Worm (Caenorhabditis elegans): ENCODE data around the gene chil-9.

The chil-9 gene

ce11 chrII:9807519-9807972, 37.6 kb downstream of the chil-9 start, which contains the start of gene cyp-13A8 (continued):
- no peak for TF ChIP-seq nhr-48 (tag; optimal IDR thresholded peaks at IDR 0.05)
- no peak for TF ChIP-seq spr-3 (GFP tag; optimal IDR thresholded peaks at IDR 0.05)
- no peak for TF ChIP-seq T20F7.1 (GFP tag; optimal IDR thresholded peaks at IDR 0.05)
- TF ChIP-seq ceh-20 (GFP tag; IDR thresholded peaks at IDR 0.05) = no peak
- no peak for TF ChIP-seq ceh-32 (tag; optimal IDR thresholded peaks at IDR 0.05; ENCODE audit: poor library complexity)
- no peak for TF ChIP-seq lir-3 (tag; optimal IDR thresholded peaks at IDR 0.05)
- peak; percentile 90 for TF ChIP-seq dmd-6 (GFP tag; IDR thresholded peaks at IDR 0.05)
- no peak for TF ChIP-seq F10B5.3 (tag; optimal IDR thresholded peaks at IDR 0.05)
- no peak for TF ChIP-seq lim-7 (GFP tag; IDR thresholded peaks at IDR 0.05)
- no peak for TF ChIP-seq mep-1 (tag; optimal IDR thresholded peaks at IDR 0.05)
- TF ChIP-seq lsy-2 (tag; optimal IDR thresholded peaks at IDR 0.05) = no peak
- 0 out of 2 replicates have a peak, but pooled peaks have one; percentile 29 for TF ChIP-seq tra-1 (GFP tag; IDR thresholded peaks at IDR 0.05)
- no peak for TF ChIP-seq nhr-41 (GFP tag; IDR thresholded peaks at IDR 0.05)
- TF ChIP-seq lin-38 (GFP tag; IDR thresholded peaks at IDR 0.05) = no peak
- no peak for TF ChIP-seq zip-11 (GFP tag; IDR thresholded peaks at IDR 0.05)
- peak; percentile 68 for TF ChIP-seq dve-1 (tag; optimal IDR thresholded peaks at IDR 0.05; ENCODE audit: insufficient read depth)
- no peak for TF ChIP-seq ZK337.2 (GFP tag; IDR thresholded peaks at IDR 0.05)
- no peak for TF ChIP-seq dmd-9 (GFP tag; IDR thresholded peaks at IDR 0.05)
- no peak for TF ChIP-seq sdz-12 (GFP tag; optimal IDR thresholded peaks at IDR 0.05)
- TF ChIP-seq jun-1 (tag; optimal IDR thresholded peaks at IDR 0.05) = no peak
- TF ChIP-seq Y105C5A.15 (GFP tag; IDR thresholded peaks at IDR 0.05) = no peak
- no peak for TF ChIP-seq daf-16 (GFP tag; optimal IDR thresholded peaks at IDR 0.05)
- TF ChIP-seq daf-16 (tag; optimal IDR thresholded peaks at IDR 0.05) = peak; percentile 71
- no peak for TF ChIP-seq spr-1 (tag; optimal IDR thresholded peaks at IDR 0.05)
- no peak for TF ChIP-seq D1046.2 (GFP tag; IDR thresholded peaks at IDR 0.05)
- TF ChIP-seq aha-1 (tag) = peak; percentile 38
- TF ChIP-seq nhr-111 (GFP tag; optimal IDR thresholded peaks at IDR 0.05) = no peak
- TF ChIP-seq pha-4 (GFP tag; IDR thresholded peaks at IDR 0.05) = no peak
- no peak for TF ChIP-seq pha-4 (tag; optimal IDR thresholded peaks at IDR 0.05)
- no peak for TF ChIP-seq Y48G9A.11 (GFP tag; IDR thresholded peaks at IDR 0.05)
- TF ChIP-seq ceh-82 (tag; optimal IDR thresholded peaks at IDR 0.05) = no peak
- TF ChIP-seq saeg-2 (GFP tag; IDR thresholded peaks at IDR 0.05) = no peak
- TF ChIP-seq nhr-102 (tag; optimal IDR thresholded peaks at IDR 0.05) = peak; percentile 93
- no peak for TF ChIP-seq skn-1 (tag; optimal IDR thresholded peaks at IDR 0.05)
- no peak for TF ChIP-seq F37D6.2 (tag; optimal IDR thresholded peaks at IDR 0.05)
- TF ChIP-seq F26F4.8 (GFP tag; conservative IDR thresholded peaks at IDR 0.05) = no peak
- no peak for TF ChIP-seq fkh-10 (GFP tag; optimal IDR thresholded peaks at IDR 0.05)
- TF ChIP-seq egl-43 (GFP tag; IDR thresholded peaks at IDR 0.05) = no peak
- no peak for TF ChIP-seq ama-1 (optimal IDR thresholded peaks at IDR 0.05)
- no peak for TF ChIP-seq egl-27 (tag; optimal IDR thresholded peaks at IDR 0.05)
- no peak for TF ChIP-seq unc-39 (tag; optimal IDR thresholded peaks at IDR 0.05)
- TF ChIP-seq nhr-237 (tag; optimal IDR thresholded peaks at IDR 0.05) = no peak
- TF ChIP-seq set-16 (GFP tag; IDR thresholded peaks at IDR 0.05) = no peak
- no peak for TF ChIP-seq zag-1 (tag; optimal IDR thresholded peaks at IDR 0.05)
- TF ChIP-seq lin-39 (tag; optimal IDR thresholded peaks at IDR 0.05) = no peak
- no peak for TF ChIP-seq fos-1 (tag; optimal IDR thresholded peaks at IDR 0.05)
- TF ChIP-seq lin-29 (GFP tag; IDR thresholded peaks at IDR 0.05) = no peak
- peak; percentile 56 for TF ChIP-seq mxl-3 (GFP tag; optimal IDR thresholded peaks at IDR 0.05)
- TF ChIP-seq R02D3.7 (tag; optimal IDR thresholded peaks at IDR 0.05) = no peak
- no peak for TF ChIP-seq ceh-44 (GFP tag; IDR thresholded peaks at IDR 0.05)
- no peak for TF ChIP-seq lin-13 (GFP tag; optimal IDR thresholded peaks at IDR 0.05)
- TF ChIP-seq ceh-28 (tag; optimal IDR thresholded peaks at IDR 0.05) = no peak
- no peak for TF ChIP-seq tag-97 (GFP tag; IDR thresholded peaks at IDR 0.05)
- TF ChIP-seq madf-9 (GFP tag; conservative IDR thresholded peaks at IDR 0.05) = no peak

Measured in whole organism, L4 larva.